Worm (Caenorhabditis elegans) whole organism, late embryonic: Measurements from ENCODE around the gene F13D11.3.

Source experiments
- K02D7.2 ChIP-seq: sonication (generic microtip); optimal IDR thresholded peaks from 2 replicates; lab custom pipeline; 2017; ENCODE audit warnings: mild to moderate bottlenecking, missing genetic modification characterization, missing compliant biosample characterization
- K09A11.1 ChIP-seq: sonication (generic microtip); optimal IDR thresholded peaks from 2 replicates; lab custom pipeline; 2017; ENCODE audit warnings: antibody characterized with exemption, mild to moderate bottlenecking, missing genetic modification characterization, missing compliant biosample characterization; ENCODE audit not compliant: insufficient read depth
- T23F11.4 ChIP-seq: fragments of 200-800 bp; sonication (Bioruptor generic); optimal IDR thresholded peaks from 2 replicates; lab custom pipeline; 2018; ENCODE audit warnings: mild to moderate bottlenecking, missing genetic modification characterization, missing compliant biosample characterization
- Y22D7AL.16 ChIP-seq: sonication (generic microtip); optimal IDR thresholded peaks from 2 replicates; lab custom pipeline; 2016; ENCODE audit warnings: missing genetic modification characterization, missing compliant biosample characterization
- ama-1 ChIP-seq: fragments of 150-350 bp; optimal IDR thresholded peaks from 2 replicates; lab custom pipeline; 2014
- ceh-14 ChIP-seq: sonication (generic microtip); optimal IDR thresholded peaks from 2 replicates; lab custom pipeline; 2016; ENCODE audit warnings: missing genotype, missing genetic modification characterization, missing compliant biosample characterization
- ceh-18 ChIP-seq: sonication (generic microtip); optimal IDR thresholded peaks from 2 replicates; lab custom pipeline; 2016; ENCODE audit warnings: missing genetic modification characterization, missing compliant biosample characterization
- ceh-19 ChIP-seq: fragments of 200-800 bp; sonication (Bioruptor generic); optimal IDR thresholded peaks from 2 replicates; lab custom pipeline; 2018; ENCODE audit warnings: mild to moderate bottlenecking, missing genetic modification characterization, missing compliant biosample characterization
- ceh-2 ChIP-seq: sonication (generic microtip); optimal IDR thresholded peaks from 2 replicates; lab custom pipeline; 2016; ENCODE audit warnings: missing genotype, missing genetic modification characterization, missing compliant biosample characterization
- ceh-30 ChIP-seq: fragments of 150-350 bp; optimal IDR thresholded peaks from 2 replicates; lab custom pipeline; 2014; ENCODE audit warnings: missing biosample characterization, missing genetic modification characterization
- ceh-31 ChIP-seq: sonication (generic microtip); optimal IDR thresholded peaks from 2 replicates; lab custom pipeline; 2016; ENCODE audit warnings: missing genetic modification characterization, missing compliant biosample characterization
- ceh-34 ChIP-seq: sonication (generic microtip); optimal IDR thresholded peaks from 2 replicates; lab custom pipeline; 2016; ENCODE audit warnings: mild to moderate bottlenecking, missing genetic modification characterization, missing compliant biosample characterization
- ceh-45 ChIP-seq: fragments of 200-800 bp; sonication (Bioruptor generic); IDR thresholded peaks from 2 replicates; pipeline ENCODE4 v1.3.6; 2022; ENCODE audit warnings: missing genetic modification reagents, missing genetic modification characterization, missing compliant biosample characterization
- ceh-6 ChIP-seq: fragments of 200-800 bp; sonication (Bioruptor generic); optimal IDR thresholded peaks from 2 replicates; lab custom pipeline; 2018; ENCODE audit warnings: mild to moderate bottlenecking, missing genetic modification characterization, missing compliant biosample characterization
- dmd-4 ChIP-seq: sonication (generic microtip); optimal IDR thresholded peaks from 2 replicates; lab custom pipeline; 2016; ENCODE audit warnings: borderline replicate concordance, missing genetic modification characterization, missing compliant biosample characterization
- dve-1 ChIP-seq: sonication (generic microtip); optimal IDR thresholded peaks from 2 replicates; lab custom pipeline; 2017; ENCODE audit warnings: antibody characterized with exemption, mild to moderate bottlenecking, missing genetic modification characterization, missing compliant biosample characterization
- elt-2 ChIP-seq: sonication (generic microtip); optimal IDR thresholded peaks from 2 replicates; lab custom pipeline; 2016; ENCODE audit warnings: missing genetic modification reagents, missing genetic modification characterization, missing compliant biosample characterization
- elt-4 ChIP-seq: sonication (generic microtip); optimal IDR thresholded peaks from 2 replicates; lab custom pipeline; 2016; ENCODE audit warnings: missing genetic modification characterization, missing compliant biosample characterization
- eyg-1 ChIP-seq: sonication (generic microtip); optimal IDR thresholded peaks from 2 replicates; lab custom pipeline; 2016; ENCODE audit warnings: missing genotype, missing genetic modification characterization, missing compliant biosample characterization
- fax-1 ChIP-seq: sonication (generic microtip); optimal IDR thresholded peaks from 2 replicates; lab custom pipeline; 2016; ENCODE audit warnings: missing genotype, missing genetic modification characterization, missing compliant biosample characterization
- fkh-6 ChIP-seq: sonication (generic microtip); optimal IDR thresholded peaks from 2 replicates; lab custom pipeline; 2016; ENCODE audit warnings: missing genetic modification characterization, missing compliant biosample characterization
- gmeb-2 ChIP-seq: sonication (generic microtip); optimal IDR thresholded peaks from 2 replicates; lab custom pipeline; 2016; ENCODE audit warnings: missing genetic modification characterization, inconsistent platforms, missing compliant biosample characterization
- hlh-13 ChIP-seq: fragments of 200-800 bp; sonication (Bioruptor generic); optimal IDR thresholded peaks from 2 replicates; lab custom pipeline; 2018; ENCODE audit warnings: mild to moderate bottlenecking, missing genetic modification characterization, missing compliant biosample characterization
- hlh-15 ChIP-seq: sonication (generic microtip); optimal IDR thresholded peaks from 2 replicates; lab custom pipeline; 2016; ENCODE audit warnings: missing genetic modification characterization, missing compliant biosample characterization
- hlh-30 ChIP-seq: sonication (generic microtip); optimal IDR thresholded peaks from 2 replicates; lab custom pipeline; 2017; ENCODE audit warnings: antibody characterized with exemption, missing genetic modification characterization, missing compliant biosample characterization; ENCODE audit not compliant: insufficient read depth
- hlh-6 ChIP-seq: sonication (generic microtip); optimal IDR thresholded peaks from 2 replicates; lab custom pipeline; 2016; ENCODE audit warnings: missing genotype, missing genetic modification characterization, missing compliant biosample characterization
- hlh-8 ChIP-seq: sonication (generic microtip); optimal IDR thresholded peaks from 2 replicates; lab custom pipeline; 2016; ENCODE audit warnings: missing genotype, missing genetic modification characterization, missing compliant biosample characterization
- lim-6 ChIP-seq: sonication (generic microtip); optimal IDR thresholded peaks from 2 replicates; lab custom pipeline; 2016; ENCODE audit warnings: missing genetic modification characterization, missing compliant biosample characterization
- lin-11 ChIP-seq: fragments of 200-800 bp; sonication (Bioruptor generic); optimal IDR thresholded peaks from 2 replicates; lab custom pipeline; 2018; ENCODE audit warnings: mild to moderate bottlenecking, missing genetic modification characterization, missing compliant biosample characterization
- madf-2 ChIP-seq: sonication (generic microtip); optimal IDR thresholded peaks from 2 replicates; lab custom pipeline; 2017; ENCODE audit warnings: missing genetic modification characterization, missing compliant biosample characterization
- mec-3 ChIP-seq: sonication (generic microtip); optimal IDR thresholded peaks from 2 replicates; lab custom pipeline; 2016; ENCODE audit warnings: borderline replicate concordance, missing genetic modification characterization, missing compliant biosample characterization
- nhr-11 ChIP-seq: fragments of 150-350 bp; optimal IDR thresholded peaks from 2 replicates; lab custom pipeline; 2014; ENCODE audit warnings: missing biosample characterization, missing genetic modification characterization
- odd-2 ChIP-seq: sonication (generic microtip); optimal IDR thresholded peaks from 2 replicates; lab custom pipeline; 2017; ENCODE audit warnings: antibody characterized with exemption, mild to moderate bottlenecking, missing genetic modification characterization, missing compliant biosample characterization
- pag-3 ChIP-seq: sonication (generic microtip); optimal IDR thresholded peaks from 2 replicates; lab custom pipeline; 2016; ENCODE audit warnings: missing compliant biosample characterization, missing genetic modification characterization, borderline replicate concordance
- pat-9 ChIP-seq: fragments of 200-800 bp; sonication (Bioruptor generic); optimal IDR thresholded peaks from 2 replicates; lab custom pipeline; 2018; ENCODE audit warnings: mild to moderate bottlenecking, missing genetic modification characterization, moderate library complexity, missing compliant biosample characterization
- pax-1 ChIP-seq: fragments of 150-350 bp; optimal IDR thresholded peaks from 2 replicates; lab custom pipeline; 2014; ENCODE audit warnings: missing biosample characterization, missing genetic modification characterization
- pha-4 ChIP-seq: fragments of 150-350 bp; optimal IDR thresholded peaks from 2 replicates; lab custom pipeline; 2018; ENCODE audit warnings: missing biosample characterization, missing genetic modification reagents, missing genetic modification characterization
- pqm-1 ChIP-seq: sonication (generic microtip); optimal IDR thresholded peaks from 2 replicates; lab custom pipeline; 2016; ENCODE audit warnings: missing genetic modification characterization, missing compliant biosample characterization
- pros-1 ChIP-seq: fragments of 150-350 bp; optimal IDR thresholded peaks from 2 replicates; lab custom pipeline; 2014; ENCODE audit warnings: missing biosample characterization, missing genetic modification reagents, missing genetic modification characterization
- rnt-1 ChIP-seq: sonication (generic microtip); optimal IDR thresholded peaks from 2 replicates; lab custom pipeline; 2016; ENCODE audit warnings: missing genetic modification characterization, missing compliant biosample characterization
- sdc-2 ChIP-seq: sonication (generic microtip); optimal IDR thresholded peaks from 2 replicates; lab custom pipeline; 2016; ENCODE audit warnings: missing genotype, missing genetic modification characterization, missing compliant biosample characterization
- sox-2 ChIP-seq: fragments of 200-800 bp; sonication (Bioruptor generic); IDR thresholded peaks from 2 replicates; pipeline ENCODE4 v1.3.6; 2022; ENCODE audit warnings: missing genetic modification reagents, missing genetic modification characterization, missing compliant biosample characterization
- syd-9 ChIP-seq: sonication (generic microtip); optimal IDR thresholded peaks from 2 replicates; lab custom pipeline; 2016; ENCODE audit warnings: mild to moderate bottlenecking, missing genetic modification characterization, moderate library complexity, missing compliant biosample characterization
- tbx-2 ChIP-seq: sonication (generic microtip); optimal IDR thresholded peaks from 2 replicates; lab custom pipeline; 2016; ENCODE audit warnings: missing genetic modification characterization, missing compliant biosample characterization
- tbx-7 ChIP-seq: sonication (generic microtip); optimal IDR thresholded peaks from 2 replicates; lab custom pipeline; 2016; ENCODE audit warnings: missing genotype, missing genetic modification characterization, missing compliant biosample characterization
- ttx-3 ChIP-seq: sonication (generic microtip); optimal IDR thresholded peaks from 2 replicates; lab custom pipeline; 2016; ENCODE audit warnings: missing genetic modification reagents, missing genetic modification characterization, missing compliant biosample characterization
- unc-3 ChIP-seq, 2 experiments: fragments of 200-800 bp in 1 of 2; sonication (Bioruptor generic) in 1 of 2; sonication (generic microtip) in 1 of 2; conservative IDR thresholded peaks in 1 of 2; optimal IDR thresholded peaks in 1 of 2; 2 replicates each; pipeline versions ENCODE4 v1.3.6 to Lab custom; 2016 to 2022; ENCODE audit warnings: missing compliant biosample characterization in 2 of 2, missing genetic modification characterization in 2 of 2, missing genetic modification reagents in 1 of 2
- unc-42 ChIP-seq: sonication (generic microtip); optimal IDR thresholded peaks from 2 replicates; lab custom pipeline; 2016; ENCODE audit warnings: missing genotype, missing genetic modification characterization, missing compliant biosample characterization
- zip-5 ChIP-seq: sonication (generic microtip); optimal IDR thresholded peaks from 2 replicates; lab custom pipeline; 2016; ENCODE audit warnings: missing genetic modification characterization, missing compliant biosample characterization
- ztf-16 ChIP-seq: sonication (generic microtip); optimal IDR thresholded peaks from 2 replicates; lab custom pipeline; 2017; ENCODE audit warnings: missing genetic modification characterization, missing compliant biosample characterization

Gene F13D11.3

ce11 chrX:5813030-5813429 is 7.3 kb upstream of the F13D11.3 start:
- TF ChIP-seq ztf-16 (tag; lab: Kevin White, UChicago) (no peak), eyg-1 (tag; lab: Kevin White, UChicago) (no peak), elt-2 (tag; lab: Kevin White, UChicago) (peak; percentile 25)

DNA sequence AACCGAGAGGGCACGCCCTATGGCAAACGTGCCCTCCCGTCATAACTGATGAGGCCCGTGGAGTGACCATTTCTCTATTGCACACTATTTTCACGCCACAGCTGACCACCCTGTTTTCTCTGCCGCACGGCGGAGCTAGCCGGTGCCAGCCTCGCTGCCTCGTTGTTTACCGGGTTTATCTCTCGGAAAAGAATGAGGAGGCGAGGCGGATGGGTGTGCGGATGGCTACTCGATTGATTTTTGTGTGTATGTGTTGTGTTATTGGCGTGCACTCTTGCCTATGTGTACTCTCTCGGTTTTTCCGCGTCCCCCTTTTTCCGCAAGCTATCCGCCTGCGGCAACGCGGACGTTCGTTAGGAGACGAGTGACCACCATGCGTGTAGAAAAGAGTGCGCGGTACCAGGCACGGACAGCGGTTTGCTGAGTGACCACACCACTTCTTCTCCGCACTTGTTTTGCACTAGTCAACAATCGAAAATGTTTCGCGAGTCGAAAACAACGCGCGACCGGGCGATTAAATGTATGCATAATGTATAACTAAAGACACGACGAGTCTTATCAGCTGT is 6.4 kb upstream of the F13D11.3 start:
- peak; percentile 76 for TF ChIP-seq dve-1 (tag; lab: Kevin White, UChicago)
- peak; percentile 57 for TF ChIP-seq tbx-7 (tag; lab: Kevin White, UChicago)
- peak; percentile 10 for TF ChIP-seq pqm-1
- TF ChIP-seq fkh-6 (tag; lab: Kevin White, UChicago): peak; percentile 28
- TF ChIP-seq ceh-18 (tag; lab: Kevin White, UChicago): peak; percentile 87
- peak; percentile 34 for TF ChIP-seq lin-11 (tag; lab: Kevin White, UChicago)
- no peak for TF ChIP-seq odd-2 (tag; lab: Kevin White, UChicago)
- TF ChIP-seq pros-1 (tag; lab: Kevin White, UChicago): peak; percentile 57
- peak; percentile 31 for TF ChIP-seq pag-3
- TF ChIP-seq hlh-13 (GFP tag; lab: Kevin White, UChicago): no peak
- TF ChIP-seq ceh-2 (tag; lab: Kevin White, UChicago): peak; percentile 88
- no peak for TF ChIP-seq elt-4 (tag; lab: Kevin White, UChicago)
- peak; percentile 90 for TF ChIP-seq syd-9 (tag; lab: Kevin White, UChicago)
- peak; percentile 99 for TF ChIP-seq ceh-34
- no peak for TF ChIP-seq pax-1 (tag; lab: Kevin White, UChicago)
- TF ChIP-seq pat-9 (tag; lab: Kevin White, UChicago): peak; percentile 62
- peak; percentile 21 for TF ChIP-seq zip-5 (tag; lab: Kevin White, UChicago)
- TF ChIP-seq rnt-1 (tag; lab: Kevin White, UChicago): peak; percentile 99
- peak; percentile 72 for TF ChIP-seq hlh-8
- peak; percentile 44 for TF ChIP-seq gmeb-2
- TF ChIP-seq K02D7.2 (tag; lab: Kevin White, UChicago): peak; percentile 30
- peak; percentile 70 for TF ChIP-seq unc-42 (tag; lab: Kevin White, UChicago)
- no peak for TF ChIP-seq ceh-45
- no peak for TF ChIP-seq hlh-15
- peak; percentile 86 for TF ChIP-seq ceh-30 (tag; lab: Kevin White, UChicago)
- peak; percentile 83 for TF ChIP-seq hlh-6
- no peak for TF ChIP-seq lim-6
- TF ChIP-seq sox-2 (GFP tag; lab: Robert Waterston, UW): peak; percentile 46
- no peak for TF ChIP-seq K09A11.1 (tag; lab: Kevin White, UChicago)
- TF ChIP-seq nhr-11 (tag; lab: Kevin White, UChicago): no peak
- peak; percentile 78 for TF ChIP-seq elt-2 (tag; lab: Kevin White, UChicago)
- peak; percentile 37 for TF ChIP-seq ttx-3 (tag; lab: Kevin White, UChicago)
- peak; percentile 87 for TF ChIP-seq ceh-14
- TF ChIP-seq ama-1: no peak
- TF ChIP-seq hlh-30: peak; percentile 72
- TF ChIP-seq ceh-6 (GFP tag; lab: Kevin White, UChicago): peak; percentile 61
- no peak for TF ChIP-seq Y22D7AL.16 (tag; lab: Kevin White, UChicago)
- TF ChIP-seq mec-3 (tag; lab: Kevin White, UChicago): no peak
- TF ChIP-seq sdc-2 (tag; lab: Kevin White, UChicago): peak; percentile 83
- TF ChIP-seq T23F11.4: peak; percentile 73
- TF ChIP-seq dmd-4 (tag; lab: Kevin White, UChicago): peak; percentile 82
- TF ChIP-seq ceh-31: peak; percentile 98
- TF ChIP-seq fax-1 (tag; lab: Kevin White, UChicago): peak; percentile 70
- peak; percentile 97 for TF ChIP-seq tbx-2 (tag; lab: Kevin White, UChicago)
- peak; percentile 65 for TF ChIP-seq madf-2 (tag; lab: Kevin White, UChicago)
- no peak for TF ChIP-seq unc-3 (GFP tag; conservative IDR thresholded peaks at IDR 0.05; lab: Robert Waterston, UW)
- peak; percentile 58 for TF ChIP-seq unc-3 (tag; optimal IDR thresholded peaks at IDR 0.05; lab: Kevin White, UChicago)
- TF ChIP-seq pha-4 (tag; lab: Kevin White, UChicago): no peak
- TF ChIP-seq ceh-19 (GFP tag; lab: Kevin White, UChicago): peak; percentile 84
